Worm (Caenorhabditis elegans): ENCODE measurements around the gene sre-20.

ce11 chrV:12751495-12752050 lies 33.2 kb downstream of the sre-20 start, which contains the start of gene C15C8.6:
- TF ChIP-seq rec-8 (tag; optimal IDR thresholded peaks at IDR 0.05) (no peak), ztf-6 (GFP tag; IDR thresholded peaks at IDR 0.05) (no peak), F22D6.2 (tag; optimal IDR thresholded peaks at IDR 0.05) (no peak), athp-1 (tag; optimal IDR thresholded peaks at IDR 0.05) (no peak), lin-26 (GFP tag; IDR thresholded peaks at IDR 0.05) (no peak), mel-28 (tag; optimal IDR thresholded peaks at IDR 0.05; ENCODE audit: borderline replicate concordance) (no peak), K11D2.4 (GFP tag; IDR thresholded peaks at IDR 0.05) (no peak), atf-7 (tag; optimal IDR thresholded peaks at IDR 0.05) (no peak), pha-4 (tag; optimal IDR thresholded peaks at IDR 0.05) (no peak), F23B12.7 (tag; optimal IDR thresholded peaks at IDR 0.05; ENCODE audit: insufficient read depth) (no peak)
